Worm (Caenorhabditis elegans): ENCODE data around the gene gvd-1.

gvd-1 gene

ce11 chrII:484328-484916, 26.7 kb upstream of the gvd-1 start, which contains the start of the genes gldi-1 and prp-21 (continued):
- TF ChIP-seq unc-130 (tag; optimal IDR thresholded peaks at IDR 0.05): no peak
- TF ChIP-seq tlp-1 (tag; optimal IDR thresholded peaks at IDR 0.05): no peak
- TF ChIP-seq fkh-4 (tag; optimal IDR thresholded peaks at IDR 0.05; ENCODE audit: borderline replicate concordance): peak; percentile 55
- no peak for TF ChIP-seq hlh-4 (tag; optimal IDR thresholded peaks at IDR 0.05)
- TF ChIP-seq Y116A8C.19 (tag; optimal IDR thresholded peaks at IDR 0.05; ENCODE audit: borderline replicate concordance): no peak
- TF ChIP-seq pag-3 (tag; optimal IDR thresholded peaks at IDR 0.05; ENCODE audit: borderline replicate concordance, insufficient read depth): no peak
- TF ChIP-seq ztf-11 (tag; optimal IDR thresholded peaks at IDR 0.05): peak in 1 of 2 experiments; percentile 63
- no peak for TF ChIP-seq unc-86 (tag; optimal IDR thresholded peaks at IDR 0.05)
- no peak for TF ChIP-seq nhr-28 (tag; optimal IDR thresholded peaks at IDR 0.05)
- TF ChIP-seq isw-1 (GFP tag; IDR thresholded peaks at IDR 0.05): peak; percentile 24; the same call in 1 of the 2 replicates
- TF ChIP-seq fkh-8 (tag; optimal IDR thresholded peaks at IDR 0.05): peak; percentile 45
- TF ChIP-seq F16B12.6 (tag; optimal IDR thresholded peaks at IDR 0.05): no peak
- no peak for TF ChIP-seq lin-14 (GFP tag; optimal IDR thresholded peaks at IDR 0.05)
- no peak for TF ChIP-seq aha-1 (tag; optimal IDR thresholded peaks at IDR 0.05)
- TF ChIP-seq ets-5 (GFP tag; IDR thresholded peaks at IDR 0.05): no peak
- no peak for TF ChIP-seq grh-1 (GFP tag; IDR thresholded peaks at IDR 0.05)
- no peak for TF ChIP-seq unc-98 (GFP tag; IDR thresholded peaks at IDR 0.05)
- no peak for TF ChIP-seq dsc-1 (tag; optimal IDR thresholded peaks at IDR 0.05)
- no peak for TF ChIP-seq ceh-82 (tag; optimal IDR thresholded peaks at IDR 0.05)
- peak; percentile 31 to 42 for TF ChIP-seq efl-1 (optimal IDR thresholded peaks at IDR 0.05)
- peak; percentile 54 to 87 for TF ChIP-seq efl-1 (GFP tag; optimal IDR thresholded peaks at IDR 0.05 in 1 of 2)
- no peak for TF ChIP-seq fkh-10 (GFP tag; optimal IDR thresholded peaks at IDR 0.05)
- TF ChIP-seq snu-23 (GFP tag; optimal IDR thresholded peaks at IDR 0.05): peak; percentile 39
- TF ChIP-seq mep-1 (tag; optimal IDR thresholded peaks at IDR 0.05): peak; percentile 16
- no peak for TF ChIP-seq lin-13 (GFP tag; optimal IDR thresholded peaks at IDR 0.05)
- TF ChIP-seq irx-1 (tag; optimal IDR thresholded peaks at IDR 0.05): peak; percentile 74
- TF ChIP-seq nhr-71 (tag; optimal IDR thresholded peaks at IDR 0.05): peak; percentile 57
- no peak for TF ChIP-seq unc-62 (GFP tag; optimal IDR thresholded peaks at IDR 0.05)
- TF ChIP-seq ztf-4 (tag; optimal IDR thresholded peaks at IDR 0.05): no peak
- peak; percentile 22 for TF ChIP-seq swsn-7 (tag; optimal IDR thresholded peaks at IDR 0.05)
- peak; percentile 49 for TF ChIP-seq lin-15B (tag; optimal IDR thresholded peaks at IDR 0.05)
- peak; percentile 6 for TF ChIP-seq pax-3 (tag; optimal IDR thresholded peaks at IDR 0.05)

- TF ChIP-seq xbp-1 (tag; optimal IDR thresholded peaks at IDR 0.05) (peak; percentile 43), ztf-11 (tag; optimal IDR thresholded peaks at IDR 0.05) (peak in 1 of 2 experiments; percentile 52), C04F5.9 (tag; optimal IDR thresholded peaks at IDR 0.05) (peak; percentile 0), snu-23 (GFP tag; optimal IDR thresholded peaks at IDR 0.05) (peak; percentile 52), nhr-71 (tag; optimal IDR thresholded peaks at IDR 0.05) (no peak), lin-14 (GFP tag; optimal IDR thresholded peaks at IDR 0.05) (no peak), vab-15 (tag; optimal IDR thresholded peaks at IDR 0.05) (no peak), rnt-1 (tag; optimal IDR thresholded peaks at IDR 0.05) (peak; percentile 93), zip-4 (GFP tag; optimal IDR thresholded peaks at IDR 0.05) (no peak), egl-13 (tag; optimal IDR thresholded peaks at IDR 0.05) (peak; percentile 1), lir-3 (tag; optimal IDR thresholded peaks at IDR 0.05; ENCODE audit: poor library complexity) (peak; percentile 72), ztf-4 (tag; optimal IDR thresholded peaks at IDR 0.05) (no peak), C16A3.4 (tag; optimal IDR thresholded peaks at IDR 0.05) (peak; percentile 61), blmp-1 (tag; optimal IDR thresholded peaks at IDR 0.05) (peak; percentile 16), lin-15B (tag; optimal IDR thresholded peaks at IDR 0.05) (peak; percentile 71), lsy-2 (tag; optimal IDR thresholded peaks at IDR 0.05) (peak; percentile 27 to 66), dpl-1 (GFP tag; optimal IDR thresholded peaks at IDR 0.05) (peak; percentile 36 to 69 (median 44)), irx-1 (tag; optimal IDR thresholded peaks at IDR 0.05) (peak; percentile 42), unc-62 (GFP tag; optimal IDR thresholded peaks at IDR 0.05) (no peak), mep-1 (tag; optimal IDR thresholded peaks at IDR 0.05) (peak; percentile 52), tbx-2 (tag; optimal IDR thresholded peaks at IDR 0.05) (peak; percentile 64), isw-1 (GFP tag; IDR thresholded peaks at IDR 0.05) (peak; percentile 46), grh-1 (GFP tag; IDR thresholded peaks at IDR 0.05) (0 out of 2 replicates have a peak, but pooled peaks have one; percentile 12), efl-3 (GFP tag; optimal IDR thresholded peaks at IDR 0.05) (no peak), skn-1 (tag; optimal IDR thresholded peaks at IDR 0.05) (peak; percentile 60), lin-35 (GFP tag; optimal IDR thresholded peaks at IDR 0.05) (peak; percentile 62 to 63), fkh-8 (tag; optimal IDR thresholded peaks at IDR 0.05) (peak; percentile 63), unc-86 (tag; optimal IDR thresholded peaks at IDR 0.05) (peak; percentile 28), ceh-90 (tag; optimal IDR thresholded peaks at IDR 0.05) (peak; percentile 78), unc-98 (GFP tag; IDR thresholded peaks at IDR 0.05) (peak; percentile 39; the same call in 1 of the 2 replicates), nhr-76 (tag; optimal IDR thresholded peaks at IDR 0.05) (no peak)
Observed at ce11 chrII:475890-476420, 18.3 kb upstream of the gvd-1 start, which contains the start of gene nsun-1. Gene nsun-1, minus strand, starts transcription at chrII:475940.
